Fruit fly (Drosophila melanogaster) whole organism, embryonic: ENCODE data around the gene Alp13.

Source experiments
- Atf3 ChIP-seq: fragments of 200-800 bp; sonication (Bioruptor generic); optimal IDR thresholded peaks from 3 replicates; lab custom pipeline; 2016; ENCODE audit warnings: missing biosample characterization, missing genetic modification characterization
- Bteb2 ChIP-seq: fragments of 200-800 bp; sonication (Bioruptor generic); optimal IDR thresholded peaks from 2 replicates; lab custom pipeline; 2016; ENCODE audit warnings: missing biosample characterization, missing genetic modification characterization
- CG10565 ChIP-seq: fragments of 200-800 bp; sonication (Bioruptor generic); optimal IDR thresholded peaks from 3 replicates; lab custom pipeline; 2016; ENCODE audit warnings: missing biosample characterization, mild to moderate bottlenecking, missing genetic modification characterization
- CG10979 ChIP-seq: fragments of 200-800 bp; sonication (Bioruptor generic); optimal IDR thresholded peaks from 2 replicates; lab custom pipeline; 2018; ENCODE audit warnings: missing biosample characterization, mild to moderate bottlenecking, missing genetic modification characterization, moderate library complexity
- CG11398 ChIP-seq: fragments of 200-800 bp; sonication (Bioruptor generic); optimal IDR thresholded peaks from 2 replicates; lab custom pipeline; 2016; ENCODE audit warnings: missing biosample characterization, missing genetic modification characterization
- CG11695 ChIP-seq: fragments of 200-800 bp; sonication (Bioruptor generic); IDR thresholded peaks from 3 replicates; pipeline ENCODE4 v1.3.6; 2022; ENCODE audit warnings: missing biosample characterization, missing genetic modification characterization
- CG1233 ChIP-seq: fragments of 200-800 bp; sonication (Bioruptor generic); optimal IDR thresholded peaks from 4 replicates; lab custom pipeline; 2018; ENCODE audit warnings: missing biosample characterization, mild to moderate bottlenecking, missing genetic modification characterization
- CG13287 ChIP-seq: fragments of 200-800 bp; sonication (Bioruptor generic); IDR thresholded peaks from 2 replicates; pipeline ENCODE4 v1.3.6; 2022; ENCODE audit warnings: missing biosample characterization, missing genetic modification characterization; ENCODE audit not compliant: partially characterized antibody
- CG13894 ChIP-seq: fragments of 200-800 bp; sonication (Bioruptor generic); optimal IDR thresholded peaks from 3 replicates; lab custom pipeline; 2018; ENCODE audit warnings: missing biosample characterization, mild to moderate bottlenecking, missing genetic modification characterization, moderate library complexity
- CG15269 ChIP-seq: fragments of 200-800 bp; sonication (Bioruptor generic); optimal IDR thresholded peaks from 2 replicates; lab custom pipeline; 2018; ENCODE audit warnings: missing biosample characterization, mild to moderate bottlenecking, missing genetic modification characterization, moderate library complexity
- CG31365 ChIP-seq: fragments of 200-800 bp; sonication (Bioruptor generic); optimal IDR thresholded peaks from 2 replicates; lab custom pipeline; 2018; ENCODE audit warnings: missing biosample characterization, mild to moderate bottlenecking, missing genetic modification characterization
- CG34376 ChIP-seq: fragments of 200-800 bp; sonication (Bioruptor generic); optimal IDR thresholded peaks from 2 replicates; lab custom pipeline; 2018; ENCODE audit warnings: missing biosample characterization, mild to moderate bottlenecking, missing genetic modification characterization
- CG3838 ChIP-seq: fragments of 200-800 bp; sonication (Bioruptor generic); optimal IDR thresholded peaks from 3 replicates; lab custom pipeline; 2016; ENCODE audit warnings: missing biosample characterization, missing genetic modification characterization
- CG5953 ChIP-seq: fragments of 200-800 bp; sonication (Bioruptor generic); IDR thresholded peaks from 2 replicates; pipeline ENCODE4 v1.3.6; 2022; ENCODE audit warnings: missing biosample characterization, missing genetic modification characterization
- CG6765 ChIP-seq: fragments of 200-800 bp; sonication (Bioruptor generic); optimal IDR thresholded peaks from 3 replicates; lab custom pipeline; 2017; ENCODE audit warnings: missing biosample characterization, mild to moderate bottlenecking, missing genetic modification characterization
- CG8359 ChIP-seq: fragments of 200-800 bp; sonication (Bioruptor generic); optimal IDR thresholded peaks from 2 replicates; lab custom pipeline; 2017; ENCODE audit warnings: missing biosample characterization, mild to moderate bottlenecking, missing genetic modification characterization, borderline replicate concordance
- CG8765 ChIP-seq: fragments of 200-800 bp; sonication (Bioruptor generic); IDR thresholded peaks from 2 replicates; pipeline ENCODE4 v1.3.6; 2022; ENCODE audit warnings: missing biosample characterization, missing genetic modification characterization
- Dbx ChIP-seq: fragments of 200-800 bp; sonication (Bioruptor generic); IDR thresholded peaks from 3 replicates; pipeline ENCODE4 v1.3.6; 2022; ENCODE audit warnings: missing biosample characterization, missing genetic modification characterization
- Dfd ChIP-seq, 2 experiments: fragments of >200 bp; optimal IDR thresholded peaks; 2 replicates each; lab custom pipeline; 2017; ENCODE audit warnings: missing biosample characterization in 2 of 2, missing genetic modification characterization in 2 of 2
- Doc3 ChIP-seq: fragments of 200-800 bp; sonication (Bioruptor generic); IDR thresholded peaks from 3 replicates; pipeline ENCODE4 v1.3.6; 2022; ENCODE audit warnings: missing biosample characterization, missing genetic modification characterization; ENCODE audit not compliant: partially characterized antibody
- E2f1 ChIP-seq: fragments of 200-800 bp; sonication (Bioruptor generic); IDR thresholded peaks from 2 replicates; pipeline ENCODE4 v1.3.6; 2022; ENCODE audit warnings: missing biosample characterization, missing genetic modification characterization
- ERR ChIP-seq: fragments of 200-800 bp; sonication (Bioruptor generic); optimal IDR thresholded peaks from 2 replicates; lab custom pipeline; 2016; ENCODE audit warnings: missing biosample characterization, missing genetic modification characterization
- Gug ChIP-seq: fragments of 200-800 bp; sonication (Bioruptor generic); IDR thresholded peaks from 4 replicates; pipeline ENCODE4 v1.3.6; 2022; ENCODE audit warnings: missing biosample characterization, missing genetic modification characterization
- Hsf ChIP-seq: fragments of 200-800 bp; sonication (Bioruptor generic); optimal IDR thresholded peaks from 3 replicates; lab custom pipeline; 2016; ENCODE audit warnings: missing biosample characterization, missing genetic modification characterization
- Mad ChIP-seq: fragments of 200-800 bp; sonication (Bioruptor generic); optimal IDR thresholded peaks from 2 replicates; lab custom pipeline; 2016; ENCODE audit warnings: missing biosample characterization, missing genetic modification characterization
- Neu2 ChIP-seq: fragments of 200-800 bp; sonication (Bioruptor generic); optimal IDR thresholded peaks from 3 replicates; lab custom pipeline; 2016; ENCODE audit warnings: missing biosample characterization, missing genetic modification characterization, borderline replicate concordance
- Nf-YB ChIP-seq: fragments of 200-800 bp; sonication (Bioruptor generic); optimal IDR thresholded peaks from 3 replicates; lab custom pipeline; 2019; ENCODE audit warnings: missing biosample characterization, mild to moderate bottlenecking, missing genetic modification characterization, moderate library complexity
- Pdp1 ChIP-seq, 2 experiments: fragments of 200-800 bp; sonication (Bioruptor generic); optimal IDR thresholded peaks; 3 replicates each; lab custom pipeline; 2016; ENCODE audit warnings: missing biosample characterization in 2 of 2, missing genetic modification characterization in 2 of 2, mild to moderate bottlenecking in 1 of 2, moderate library complexity in 1 of 2
- Side ChIP-seq: fragments of 200-800 bp; sonication (Bioruptor generic); optimal IDR thresholded peaks from 2 replicates; lab custom pipeline; 2016; ENCODE audit warnings: missing biosample characterization, missing genetic modification characterization
- Six4 ChIP-seq: fragments of 200-800 bp; sonication (Bioruptor generic); optimal IDR thresholded peaks from 2 replicates; lab custom pipeline; 2016; ENCODE audit warnings: missing biosample characterization, missing genetic modification characterization
- Trl ChIP-seq, 3 experiments: fragments of >200 bp in 2 of 3; fragments of 200-800 bp in 1 of 3; sonication (Bioruptor generic) in 1 of 3; optimal IDR thresholded peaks; 2 replicates in 1 of 3; 3 replicates in 2 of 3; lab custom pipeline; 2016 to 2017; ENCODE audit warnings: missing biosample characterization in 1 of 3, missing genetic modification characterization in 1 of 3
- ato ChIP-seq: fragments of 200-800 bp; sonication (Bioruptor generic); IDR thresholded peaks from 2 replicates; pipeline ENCODE4 v1.3.6; 2022; ENCODE audit warnings: missing biosample characterization, missing genetic modification characterization; ENCODE audit not compliant: partially characterized antibody
- crol ChIP-seq: fragments of 200-800 bp; sonication (Bioruptor generic); IDR thresholded peaks from 2 replicates; pipeline ENCODE4 v1.3.6; 2022; ENCODE audit warnings: missing biosample characterization, missing genetic modification characterization
- dmrt11E ChIP-seq: fragments of 200-800 bp; sonication (Bioruptor generic); optimal IDR thresholded peaks from 3 replicates; lab custom pipeline; 2018; ENCODE audit warnings: missing biosample characterization, mild to moderate bottlenecking, missing genetic modification characterization, moderate library complexity
- eyg ChIP-seq: fragments of 200-800 bp; sonication (Bioruptor generic); optimal IDR thresholded peaks from 3 replicates; lab custom pipeline; 2016; ENCODE audit warnings: missing biosample characterization, missing genetic modification characterization
- fd102C ChIP-seq: fragments of 200-800 bp; sonication (Bioruptor generic); optimal IDR thresholded peaks from 2 replicates; lab custom pipeline; 2018; ENCODE audit warnings: missing biosample characterization, mild to moderate bottlenecking, missing genetic modification characterization, moderate library complexity
- jumu ChIP-seq: fragments of 200-800 bp; sonication (Bioruptor generic); optimal IDR thresholded peaks from 3 replicates; lab custom pipeline; 2016; ENCODE audit warnings: missing biosample characterization, missing genetic modification characterization
- kay ChIP-seq: fragments of 200-800 bp; sonication (Bioruptor generic); optimal IDR thresholded peaks from 2 replicates; lab custom pipeline; 2016; ENCODE audit warnings: missing biosample characterization, missing genetic modification characterization
- knrl ChIP-seq: fragments of 200-800 bp; sonication (Bioruptor generic); IDR thresholded peaks from 3 replicates; pipeline ENCODE4 v1.3.6; 2022; ENCODE audit warnings: missing biosample characterization, missing genetic modification characterization; ENCODE audit not compliant: partially characterized antibody
- lab ChIP-seq: fragments of 200-800 bp; sonication (Bioruptor generic); optimal IDR thresholded peaks from 3 replicates; lab custom pipeline; 2017; ENCODE audit warnings: missing biosample characterization, missing genetic modification characterization, mild to moderate bottlenecking, moderate library complexity, missing genetic modification reagents
- mam ChIP-seq: fragments of 200-800 bp; sonication (Bioruptor generic); optimal IDR thresholded peaks from 3 replicates; lab custom pipeline; 2016; ENCODE audit warnings: missing biosample characterization, missing genetic modification characterization
- otp ChIP-seq: fragments of 200-800 bp; sonication (Bioruptor generic); IDR thresholded peaks from 3 replicates; pipeline ENCODE4, ENCODE4 v1.3.6; 2022; ENCODE audit warnings: missing biosample characterization, missing genetic modification characterization
- peb ChIP-seq: fragments of 200-800 bp; sonication (Bioruptor generic); IDR thresholded peaks from 2 replicates; pipeline ENCODE4 v1.3.6; 2022; ENCODE audit warnings: missing biosample characterization, missing genetic modification characterization
- pita ChIP-seq: fragments of 200-800 bp; sonication (Bioruptor generic); optimal IDR thresholded peaks from 2 replicates; lab custom pipeline; 2017; ENCODE audit warnings: missing biosample characterization, mild to moderate bottlenecking, missing genetic modification characterization
- sens-2 ChIP-seq: fragments of 200-800 bp; sonication (Bioruptor generic); IDR thresholded peaks from 2 replicates; pipeline ENCODE4 v1.3.6; 2022; ENCODE audit warnings: missing biosample characterization, missing genetic modification characterization
- trh ChIP-seq: fragments of 200-800 bp; sonication (Bioruptor generic); optimal IDR thresholded peaks from 2 replicates; lab custom pipeline; 2016; ENCODE audit warnings: missing biosample characterization, missing genetic modification characterization
- unpg ChIP-seq: fragments of 200-800 bp; sonication (Bioruptor generic); optimal IDR thresholded peaks from 3 replicates; lab custom pipeline; 2018; ENCODE audit warnings: missing biosample characterization, mild to moderate bottlenecking, missing genetic modification characterization, moderate library complexity
- vvl ChIP-seq: fragments of 200-800 bp; sonication (Bioruptor generic); IDR thresholded peaks from 2 replicates; pipeline ENCODE4 v1.3.6; 2022; ENCODE audit warnings: missing biosample characterization, missing genetic modification characterization
- wor ChIP-seq: fragments of 200-800 bp; sonication (Bioruptor generic); IDR thresholded peaks from 2 replicates; pipeline ENCODE4 v1.3.6; 2022; ENCODE audit warnings: missing biosample characterization, missing genetic modification characterization

Alp13 gene

dm6 chr3R:10024032-10024712 lies 51.0 kb downstream of the Alp13 start (continued):
- no peak for TF ChIP-seq CG8765 (GFP tag; lab: Robert Waterston, UW)
- TF ChIP-seq CG13894, result no peak
- TF ChIP-seq Neu2 (GFP tag; lab: Kevin White, UChicago), result no peak
- peak; percentile 54 for TF ChIP-seq Side
- TF ChIP-seq Dfd (GFP tag; optimal IDR thresholded peaks at IDR 0.05; lab: Kevin White, UChicago), result no peak
- no peak for TF ChIP-seq pita (GFP tag; lab: Kevin White, UChicago)
- 0 out of 3 replicates have a peak, but pooled peaks have one; percentile 21 for TF ChIP-seq otp (GFP tag; lab: Robert Waterston, UW)
- no peak for TF ChIP-seq E2f1
- no peak for TF ChIP-seq Nf-YB (GFP tag; lab: Kevin White, UChicago)
- no peak for TF ChIP-seq unpg (GFP tag; lab: Kevin White, UChicago)
- no peak for TF ChIP-seq sens-2 (GFP tag; lab: Robert Waterston, UW)
- no peak for TF ChIP-seq CG10565 (GFP tag; lab: Kevin White, UChicago)
- no peak for TF ChIP-seq CG1233 (GFP tag; lab: Kevin White, UChicago)
- TF ChIP-seq CG5953 (GFP tag; lab: Robert Waterston, UW), result no peak
- TF ChIP-seq Doc3 (GFP tag; lab: Robert Waterston, UW), result no peak
- no peak for TF ChIP-seq CG31365 (tag; lab: Kevin White, UChicago)
- TF ChIP-seq CG34376 (GFP tag; lab: Kevin White, UChicago), result peak; percentile 30
- TF ChIP-seq dmrt11E, result no peak
- TF ChIP-seq CG11695, result peak; percentile 41; the same call in 1 of the 3 replicates
- no peak for TF ChIP-seq Six4 (GFP tag; lab: Kevin White, UChicago)
- no peak for TF ChIP-seq CG3838 (GFP tag; lab: Kevin White, UChicago)
- no peak for TF ChIP-seq wor (GFP tag; lab: Robert Waterston, UW)
- peak; percentile 24 for TF ChIP-seq jumu (GFP tag; lab: Kevin White, UChicago)
- TF ChIP-seq fd102C (GFP tag; lab: Kevin White, UChicago), result no peak
- TF ChIP-seq CG11398 (GFP tag; lab: Kevin White, UChicago), result no peak
- no peak for TF ChIP-seq eyg (GFP tag; lab: Kevin White, UChicago)
- peak; percentile 12 for TF ChIP-seq Atf3 (GFP tag; lab: Kevin White, UChicago)
- peak; percentile 82 for TF ChIP-seq lab (GFP tag; lab: Kevin White, UChicago)
- TF ChIP-seq crol (GFP tag; lab: Robert Waterston, UW), result no peak
- TF ChIP-seq CG8359 (GFP tag; lab: Kevin White, UChicago), result no peak
- TF ChIP-seq Gug (GFP tag; lab: Robert Waterston, UW), result 0 out of 4 replicates have a peak, but pooled peaks have one; percentile 20
- no peak for TF ChIP-seq knrl (GFP tag; lab: Robert Waterston, UW)
- TF ChIP-seq CG10979 (tag; lab: Kevin White, UChicago), result no peak
- TF ChIP-seq mam (GFP tag; lab: Kevin White, UChicago), result peak; percentile 58
- no peak for TF ChIP-seq peb (GFP tag; lab: Robert Waterston, UW)
- peak; percentile 4 for TF ChIP-seq ERR (GFP tag; lab: Kevin White, UChicago)
- no peak for TF ChIP-seq CG15269 (tag; lab: Kevin White, UChicago)
- peak; percentile 24 for TF ChIP-seq kay (GFP tag; lab: Kevin White, UChicago)
- TF ChIP-seq Dbx, result peak; percentile 69; the same call in 2 of the 3 replicates
- no peak for TF ChIP-seq Bteb2 (GFP tag; lab: Kevin White, UChicago)
- peak; percentile 2 for TF ChIP-seq Hsf (GFP tag; lab: Kevin White, UChicago)
- TF ChIP-seq CG13287 (GFP tag; lab: Robert Waterston, UW), result no peak
- no peak for TF ChIP-seq ato
- no peak for TF ChIP-seq Mad (GFP tag; lab: Kevin White, UChicago)
- TF ChIP-seq vvl (GFP tag; lab: Robert Waterston, UW), result no peak
- peak in 1 of 2 experiments; percentile 30 for TF ChIP-seq Pdp1 (GFP tag; optimal IDR thresholded peaks at IDR 0.05; lab: Kevin White, UChicago)
- TF ChIP-seq CG6765 (GFP tag; lab: Kevin White, UChicago), result peak; percentile 55
- TF ChIP-seq trh, result no peak
- TF ChIP-seq Trl (optimal IDR thresholded peaks at IDR 0.05; lab: Kevin White, UChicago), result no peak
- peak; percentile 36 for TF ChIP-seq Trl (GFP tag; optimal IDR thresholded peaks at IDR 0.05; lab: Kevin White, UChicago)
